Fruit fly (Drosophila melanogaster): Measurements from ENCODE around the gene CG7049.

DNA sequence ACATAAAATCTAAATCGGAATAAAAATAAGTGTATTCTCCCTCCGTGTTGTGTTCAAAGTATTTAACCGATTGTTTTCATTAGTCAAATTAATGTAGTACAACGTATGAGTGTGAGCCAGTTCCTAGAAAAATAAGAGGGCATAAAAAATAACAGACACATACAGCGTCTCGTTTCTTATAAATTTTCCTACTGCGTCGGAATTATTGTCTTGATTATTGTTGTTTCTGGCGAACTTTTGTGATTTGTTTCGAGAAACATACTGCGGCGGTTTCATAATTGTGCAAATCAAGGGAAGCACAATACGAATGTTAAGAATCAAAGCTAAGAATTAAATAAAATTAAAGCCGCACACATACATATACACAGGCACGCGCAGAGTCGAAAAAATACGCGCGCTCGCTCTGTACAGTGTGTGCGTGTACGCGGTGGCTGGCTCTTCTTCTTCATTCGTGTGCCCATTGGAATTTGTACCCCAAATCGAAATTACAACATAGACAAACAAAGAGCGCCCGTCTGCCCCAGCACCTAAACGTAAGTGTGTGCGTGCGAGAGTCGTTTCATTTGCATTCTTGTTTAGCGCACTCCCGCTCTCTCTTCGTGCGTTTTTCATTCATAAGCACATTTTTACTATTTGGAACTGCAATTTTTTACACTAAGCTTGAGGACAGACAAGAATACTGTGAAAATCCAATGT is 43.9 kb downstream of the CG7049 start:
- TF ChIP-seq usp (GFP tag; optimal IDR thresholded peaks at IDR 0.05) (no peak), CG8478 (optimal IDR thresholded peaks at IDR 0.05) (no peak)
